Fruit fly (Drosophila melanogaster) whole organism, embryonic: ENCODE measurements around the gene Glut4EF.

ENCODE experiments used
- BEAF-32 ChIP-seq: fragments of 200-800 bp; sonication (Bioruptor generic); optimal IDR thresholded peaks from 3 replicates; lab custom pipeline; 2017; ENCODE audit warnings: missing biosample characterization, missing genetic modification characterization, mild to moderate bottlenecking, moderate library complexity, missing genetic modification reagents
- Bgb ChIP-seq: fragments of 200-800 bp; sonication (Bioruptor generic); IDR thresholded peaks from 2 replicates; pipeline ENCODE4 v1.3.6; 2022; ENCODE audit warnings: missing biosample characterization, missing genetic modification characterization; ENCODE audit not compliant: partially characterized antibody
- CG11504 ChIP-seq: fragments of 200-800 bp; sonication (Bioruptor generic); optimal IDR thresholded peaks from 3 replicates; lab custom pipeline; 2019; ENCODE audit warnings: missing biosample characterization, mild to moderate bottlenecking, missing genetic modification characterization, moderate library complexity
- CG12071 ChIP-seq: fragments of 200-800 bp; sonication (Bioruptor generic); optimal IDR thresholded peaks from 3 replicates; lab custom pipeline; 2018; ENCODE audit warnings: missing biosample characterization, mild to moderate bottlenecking, missing genetic modification characterization
- CG12391 ChIP-seq: fragments of 200-800 bp; sonication (Bioruptor generic); optimal IDR thresholded peaks from 3 replicates; lab custom pipeline; 2018; ENCODE audit warnings: missing biosample characterization, mild to moderate bottlenecking, missing genetic modification characterization, moderate library complexity
- CG16815 ChIP-seq: fragments of 200-800 bp; sonication (Bioruptor generic); optimal IDR thresholded peaks from 3 replicates; lab custom pipeline; 2017; ENCODE audit warnings: missing biosample characterization, mild to moderate bottlenecking, missing genetic modification characterization
- CG18599 ChIP-seq: fragments of 200-800 bp; sonication (Bioruptor generic); optimal IDR thresholded peaks from 3 replicates; lab custom pipeline; 2017; ENCODE audit warnings: missing biosample characterization, missing genetic modification characterization, mild to moderate bottlenecking, moderate library complexity, missing genetic modification reagents
- CG30403 ChIP-seq: fragments of 200-800 bp; sonication (Bioruptor generic); optimal IDR thresholded peaks from 3 replicates; lab custom pipeline; 2016; ENCODE audit warnings: missing biosample characterization, missing genetic modification characterization
- CG3163 ChIP-seq: fragments of 200-800 bp; sonication (Bioruptor generic); optimal IDR thresholded peaks from 3 replicates; lab custom pipeline; 2016; ENCODE audit warnings: missing biosample characterization, missing genetic modification characterization
- CG34376 ChIP-seq: fragments of 200-800 bp; sonication (Bioruptor generic); optimal IDR thresholded peaks from 2 replicates; lab custom pipeline; 2018; ENCODE audit warnings: missing biosample characterization, mild to moderate bottlenecking, missing genetic modification characterization
- CG4820 ChIP-seq: fragments of 200-800 bp; sonication (Bioruptor generic); optimal IDR thresholded peaks from 3 replicates; lab custom pipeline; 2016; ENCODE audit warnings: missing biosample characterization, missing genetic modification characterization
- CG6765 ChIP-seq: fragments of 200-800 bp; sonication (Bioruptor generic); optimal IDR thresholded peaks from 3 replicates; lab custom pipeline; 2017; ENCODE audit warnings: missing biosample characterization, mild to moderate bottlenecking, missing genetic modification characterization
- CG7963 ChIP-seq: fragments of 200-800 bp; sonication (Bioruptor generic); IDR thresholded peaks from 3 replicates; pipeline ENCODE4 v1.3.6; 2022; ENCODE audit warnings: missing biosample characterization, missing genetic modification characterization; ENCODE audit not compliant: partially characterized antibody
- Dll ChIP-seq: fragments of 200-800 bp; sonication (Bioruptor generic); IDR thresholded peaks from 4 replicates; pipeline ENCODE4 v1.3.6; 2022; ENCODE audit warnings: missing biosample characterization, missing genetic modification characterization; ENCODE audit not compliant: partially characterized antibody
- Hey ChIP-seq: fragments of 200-800 bp; sonication (Bioruptor generic); optimal IDR thresholded peaks from 3 replicates; lab custom pipeline; 2018; ENCODE audit warnings: missing biosample characterization, mild to moderate bottlenecking, missing genetic modification characterization
- HmgD ChIP-seq: fragments of 200-800 bp; sonication (Bioruptor generic); optimal IDR thresholded peaks from 3 replicates; lab custom pipeline; 2016; ENCODE audit warnings: missing biosample characterization, missing genetic modification characterization
- Hr3 ChIP-seq: fragments of 200-800 bp; sonication (Bioruptor generic); optimal IDR thresholded peaks from 3 replicates; lab custom pipeline; 2016; ENCODE audit warnings: missing biosample characterization, missing genetic modification characterization
- Max ChIP-seq: fragments of 200-800 bp; sonication (Bioruptor generic); optimal IDR thresholded peaks from 2 replicates; lab custom pipeline; 2016; ENCODE audit warnings: missing biosample characterization, mild to moderate bottlenecking, missing genetic modification characterization
- Med ChIP-seq: fragments of 200-800 bp; sonication (Bioruptor generic); peaks from one replicate; lab custom pipeline; 2016; ENCODE audit warnings: missing biosample characterization, missing genetic modification characterization, mild to moderate bottlenecking, inconsistent platforms, moderate library complexity
- Myb ChIP-seq: fragments of 200-800 bp; sonication (Bioruptor generic); optimal IDR thresholded peaks from 2 replicates; lab custom pipeline; 2016; ENCODE audit warnings: missing biosample characterization, missing genetic modification characterization
- Optix ChIP-seq: fragments of 200-800 bp; sonication (Bioruptor generic); IDR thresholded peaks from 3 replicates; pipeline ENCODE4 v1.3.6; 2022; ENCODE audit warnings: missing biosample characterization, missing genetic modification characterization
- PHDP ChIP-seq: fragments of 200-800 bp; sonication (Bioruptor generic); optimal IDR thresholded peaks from 3 replicates; lab custom pipeline; 2018; ENCODE audit warnings: missing biosample characterization, mild to moderate bottlenecking, missing genetic modification characterization, moderate library complexity
- Six4 ChIP-seq: fragments of 200-800 bp; sonication (Bioruptor generic); optimal IDR thresholded peaks from 2 replicates; lab custom pipeline; 2016; ENCODE audit warnings: missing biosample characterization, missing genetic modification characterization
- Sox102F ChIP-seq: fragments of 200-800 bp; sonication (Bioruptor generic); optimal IDR thresholded peaks from 2 replicates; lab custom pipeline; 2018; ENCODE audit warnings: missing biosample characterization, mild to moderate bottlenecking, missing genetic modification characterization, moderate library complexity
- Ssrp ChIP-seq: fragments of 200-800 bp; sonication (Bioruptor generic); optimal IDR thresholded peaks from 2 replicates; lab custom pipeline; 2018; ENCODE audit warnings: missing biosample characterization, mild to moderate bottlenecking, missing genetic modification characterization, moderate library complexity
- Trl ChIP-seq, 3 experiments: fragments of >200 bp in 2 of 3; fragments of 200-800 bp in 1 of 3; sonication (Bioruptor generic) in 1 of 3; optimal IDR thresholded peaks; 2 replicates in 1 of 3; 3 replicates in 2 of 3; lab custom pipeline; 2016 to 2017; ENCODE audit warnings: missing biosample characterization in 1 of 3, missing genetic modification characterization in 1 of 3
- ab ChIP-seq: fragments of 200-800 bp; sonication (Bioruptor generic); optimal IDR thresholded peaks from 2 replicates; lab custom pipeline; 2016; ENCODE audit warnings: missing biosample characterization, missing genetic modification characterization
- bsh ChIP-seq, 2 experiments: fragments of 200-800 bp; sonication (Bioruptor generic); optimal IDR thresholded peaks; 2 replicates each; lab custom pipeline; 2017 to 2018; ENCODE audit warnings: mild to moderate bottlenecking in 2 of 2, missing biosample characterization in 2 of 2, missing genetic modification characterization in 2 of 2, moderate library complexity in 1 of 2
- chinmo ChIP-seq: fragments of 200-800 bp; sonication (Bioruptor generic); IDR thresholded peaks from 4 replicates; pipeline ENCODE4 v1.3.6; 2022; ENCODE audit warnings: missing biosample characterization, missing genetic modification characterization; ENCODE audit not compliant: partially characterized antibody
- dmrt99B ChIP-seq: fragments of 200-800 bp; sonication (Bioruptor generic); optimal IDR thresholded peaks from 2 replicates; lab custom pipeline; 2018; ENCODE audit warnings: missing biosample characterization, mild to moderate bottlenecking, missing genetic modification characterization, moderate library complexity
- dpn ChIP-seq, 2 experiments: fragments of 200-800 bp; sonication (Bioruptor generic); optimal IDR thresholded peaks; 3 replicates each; lab custom pipeline; 2016; ENCODE audit warnings: missing biosample characterization in 2 of 2, missing genetic modification characterization in 2 of 2
- dysf ChIP-seq: fragments of 200-800 bp; sonication (Bioruptor generic); IDR thresholded peaks from 3 replicates; pipeline ENCODE4 v1.3.6; 2022; ENCODE audit warnings: missing biosample characterization, missing genetic modification characterization
- esg ChIP-seq: fragments of 200-800 bp; sonication (Bioruptor generic); conservative IDR thresholded peaks from 2 replicates; pipeline ENCODE4 v1.3.6; 2022; ENCODE audit warnings: missing biosample characterization, missing genetic modification characterization
- gt ChIP-seq: fragments of 200-800 bp; sonication (Bioruptor generic); IDR thresholded peaks from 2 replicates; pipeline ENCODE4 v1.3.6; 2022; ENCODE audit warnings: missing biosample characterization, missing genetic modification characterization
- ind ChIP-seq: fragments of 200-800 bp; sonication (Bioruptor generic); optimal IDR thresholded peaks from 3 replicates; lab custom pipeline; 2016; ENCODE audit warnings: missing biosample characterization, missing genetic modification characterization
- kni ChIP-seq: fragments of 200-800 bp; sonication (Bioruptor generic); optimal IDR thresholded peaks from 3 replicates; lab custom pipeline; 2017; ENCODE audit warnings: mild to moderate bottlenecking, missing biosample characterization, missing genetic modification reagents, missing genetic modification characterization
- mld ChIP-seq: fragments of 200-800 bp; sonication (Bioruptor generic); IDR thresholded peaks from 3 replicates; pipeline ENCODE4 v1.3.6; 2022; ENCODE audit warnings: missing biosample characterization, missing genetic modification characterization; ENCODE audit not compliant: partially characterized antibody
- nerfin-1 ChIP-seq: fragments of 200-800 bp; sonication (Bioruptor generic); optimal IDR thresholded peaks from 3 replicates; lab custom pipeline; 2019; ENCODE audit warnings: missing biosample characterization, mild to moderate bottlenecking, missing genetic modification characterization, moderate library complexity
- odd ChIP-seq: fragments of 200-800 bp; sonication (Bioruptor generic); optimal IDR thresholded peaks from 2 replicates; lab custom pipeline; 2017; ENCODE audit warnings: missing biosample characterization, mild to moderate bottlenecking, missing genetic modification characterization
- ro ChIP-seq: fragments of 200-800 bp; sonication (Bioruptor generic); IDR thresholded peaks from 2 replicates; pipeline ENCODE4 v1.3.6; 2022; ENCODE audit warnings: missing biosample characterization, missing genetic modification characterization
- seq ChIP-seq: fragments of 200-800 bp; sonication (Bioruptor generic); IDR thresholded peaks from 2 replicates; pipeline ENCODE4 v1.3.6; 2022; ENCODE audit warnings: missing biosample characterization, missing genetic modification characterization
- slbo ChIP-seq: fragments of 200-800 bp; sonication (Bioruptor generic); IDR thresholded peaks from 2 replicates; pipeline ENCODE4 v1.3.6; 2022; ENCODE audit warnings: missing biosample characterization, missing genetic modification characterization
- stc ChIP-seq: fragments of 200-800 bp; sonication (Bioruptor generic); IDR thresholded peaks from 2 replicates; pipeline ENCODE4 v1.3.6; 2022; ENCODE audit warnings: missing biosample characterization, missing genetic modification characterization
- sug ChIP-seq: fragments of 200-800 bp; optimal IDR thresholded peaks from 2 replicates; lab custom pipeline; 2019; ENCODE audit warnings: missing biosample characterization, mild to moderate bottlenecking, missing genetic modification characterization, moderate library complexity
- ttk ChIP-seq: fragments of 200-800 bp; sonication (Bioruptor generic); IDR thresholded peaks from 2 replicates; pipeline ENCODE4 v2.1.2; 2022; ENCODE audit warnings: missing biosample characterization, missing genetic modification characterization
- unpg ChIP-seq: fragments of 200-800 bp; sonication (Bioruptor generic); optimal IDR thresholded peaks from 3 replicates; lab custom pipeline; 2018; ENCODE audit warnings: missing biosample characterization, mild to moderate bottlenecking, missing genetic modification characterization, moderate library complexity

The Glut4EF gene

dm6 chr3R:9977494-9977893 is 103.0 kb downstream of the Glut4EF start (continued):
- peak; percentile 27 for TF ChIP-seq PHDP (tag; lab: Kevin White, UChicago)
- TF ChIP-seq ro (GFP tag; lab: Robert Waterston, UW), result no peak
- TF ChIP-seq dysf (GFP tag; lab: Robert Waterston, UW), result no peak
- peak in 1 of 2 experiments; percentile 11 for TF ChIP-seq dpn (GFP tag; optimal IDR thresholded peaks at IDR 0.05; lab: Kevin White, UChicago)
- TF ChIP-seq Max, result peak; percentile 12
- no peak for TF ChIP-seq CG16815
- TF ChIP-seq bsh (GFP tag; optimal IDR thresholded peaks at IDR 0.05; lab: Kevin White, UChicago), result peak in 1 of 2 experiments; percentile 24
- peak; percentile 32 for TF ChIP-seq ind
- TF ChIP-seq HmgD (GFP tag; lab: Kevin White, UChicago), result no peak
- peak; percentile 8 for TF ChIP-seq CG12391 (tag; lab: Kevin White, UChicago)
- no peak for TF ChIP-seq gt
- TF ChIP-seq slbo (GFP tag; lab: Robert Waterston, UW), result 0 out of 2 replicates have a peak, but pooled peaks have one; percentile 6
- TF ChIP-seq CG30403, result peak; percentile 29
- peak; percentile 16 for TF ChIP-seq Sox102F (GFP tag; lab: Kevin White, UChicago)
- peak; percentile 28 for TF ChIP-seq CG6765
- peak; percentile 48 for TF ChIP-seq CG18599
- no peak for TF ChIP-seq ttk (GFP tag; lab: Robert Waterston, UW)
- no peak for TF ChIP-seq CG7963 (GFP tag; lab: Robert Waterston, UW)
- TF ChIP-seq odd (GFP tag; lab: Kevin White, UChicago), result no peak
- peak; percentile 33 for TF ChIP-seq unpg (GFP tag; lab: Kevin White, UChicago)
- peak; percentile 51 for TF ChIP-seq dmrt99B
- TF ChIP-seq, all 482 proteins: peak for 51

dm6 chr3R:9978977-9979376 is 104.5 kb downstream of the Glut4EF start:
- TF ChIP-seq Hr3 (peak; percentile 7), Med (GFP tag; lab: Kevin White, UChicago) (peak; percentile 39), nerfin-1 (tag; lab: Kevin White, UChicago) (no peak), Myb (GFP tag; lab: Kevin White, UChicago) (no peak), kni (GFP tag; lab: Kevin White, UChicago) (peak; percentile 5), seq (0 out of 2 replicates have a peak, but pooled peaks have one; percentile 19), Hey (tag; lab: Kevin White, UChicago) (no peak), CG12071 (GFP tag; lab: Kevin White, UChicago) (no peak), Dll (0 out of 4 replicates have a peak, but pooled peaks have one; percentile 9), CG3163 (GFP tag; lab: Kevin White, UChicago) (peak; percentile 73), ab (GFP tag; lab: Kevin White, UChicago) (no peak), chinmo (GFP tag; lab: Robert Waterston, UW) (0 out of 4 replicates have a peak, but pooled peaks have one; percentile 52), Trl (optimal IDR thresholded peaks at IDR 0.05; lab: Kevin White, UChicago) (peak in 1 of 2 experiments; percentile 58), Trl (GFP tag; optimal IDR thresholded peaks at IDR 0.05; lab: Kevin White, UChicago) (no peak), CG11504 (tag; lab: Kevin White, UChicago) (peak; percentile 10)
- TF ChIP-seq, all 482 proteins: peak for 9

- TF ChIP-seq CG3163 (GFP tag; lab: Kevin White, UChicago), result peak; percentile 20
- peak; percentile 70 for TF ChIP-seq sug
- 0 out of 2 replicates have a peak, but pooled peaks have one; percentile 6 for TF ChIP-seq esg (GFP tag; lab: Robert Waterston, UW)
- no peak for TF ChIP-seq Optix (GFP tag; lab: Robert Waterston, UW)
- TF ChIP-seq Bgb (GFP tag; lab: Robert Waterston, UW), result peak; percentile 62; the same call in 1 of the 2 replicates
- TF ChIP-seq mld, result 0 out of 3 replicates have a peak, but pooled peaks have one; percentile 41
- peak; percentile 83 for TF ChIP-seq BEAF-32 (GFP tag; lab: Kevin White, UChicago)
- TF ChIP-seq CG4820 (GFP tag; lab: Kevin White, UChicago), result peak; percentile 17
- no peak for TF ChIP-seq stc
- TF ChIP-seq CG34376 (GFP tag; lab: Kevin White, UChicago), result peak; percentile 35
- TF ChIP-seq Six4 (GFP tag; lab: Kevin White, UChicago), result no peak
- peak; percentile 40 for TF ChIP-seq CG18599
- peak; percentile 17 for TF ChIP-seq Ssrp
Observed at dm6 chr3R:9985585-9986393, 111.3 kb downstream of the Glut4EF start, which contains the start of gene Art4. Art4 (minus strand) TSS chr3R:9986060.
